Worm (Caenorhabditis elegans) whole organism, late embryonic: ENCODE measurements around the gene D2021.4.

Experiments
- C38D4.7 ChIP-seq: fragments of 200-800 bp; sonication (Bioruptor generic); optimal IDR thresholded peaks from 2 replicates; lab custom pipeline; 2018; ENCODE audit warnings: mild to moderate bottlenecking, missing genetic modification characterization, moderate library complexity, missing compliant biosample characterization
- ahr-1 ChIP-seq: sonication (generic microtip); optimal IDR thresholded peaks from 2 replicates; lab custom pipeline; 2016; ENCODE audit warnings: missing genetic modification characterization, missing compliant biosample characterization
- ceh-2 ChIP-seq: sonication (generic microtip); optimal IDR thresholded peaks from 2 replicates; lab custom pipeline; 2016; ENCODE audit warnings: missing genotype, missing genetic modification characterization, missing compliant biosample characterization
- ceh-9 ChIP-seq: sonication (generic microtip); optimal IDR thresholded peaks from 2 replicates; lab custom pipeline; 2016; ENCODE audit warnings: mild to moderate bottlenecking, missing genetic modification characterization, inconsistent platforms, missing compliant biosample characterization
- che-1 ChIP-seq: sonication (generic microtip); optimal IDR thresholded peaks from 2 replicates; lab custom pipeline; 2016; ENCODE audit warnings: mild to moderate bottlenecking, missing genetic modification characterization, missing compliant biosample characterization
- elt-4 ChIP-seq: sonication (generic microtip); optimal IDR thresholded peaks from 2 replicates; lab custom pipeline; 2016; ENCODE audit warnings: missing genetic modification characterization, missing compliant biosample characterization
- eyg-1 ChIP-seq: sonication (generic microtip); optimal IDR thresholded peaks from 2 replicates; lab custom pipeline; 2016; ENCODE audit warnings: missing genotype, missing genetic modification characterization, missing compliant biosample characterization
- pax-1 ChIP-seq: fragments of 150-350 bp; optimal IDR thresholded peaks from 2 replicates; lab custom pipeline; 2014; ENCODE audit warnings: missing biosample characterization, missing genetic modification characterization
- pha-4 ChIP-seq: fragments of 150-350 bp; optimal IDR thresholded peaks from 2 replicates; lab custom pipeline; 2018; ENCODE audit warnings: missing biosample characterization, missing genetic modification reagents, missing genetic modification characterization
- sox-2 ChIP-seq: fragments of 200-800 bp; sonication (Bioruptor generic); IDR thresholded peaks from 2 replicates; pipeline ENCODE4 v1.3.6; 2022; ENCODE audit warnings: missing genetic modification reagents, missing genetic modification characterization, missing compliant biosample characterization
- tbx-7 ChIP-seq: sonication (generic microtip); optimal IDR thresholded peaks from 2 replicates; lab custom pipeline; 2016; ENCODE audit warnings: missing genotype, missing genetic modification characterization, missing compliant biosample characterization

DNA sequence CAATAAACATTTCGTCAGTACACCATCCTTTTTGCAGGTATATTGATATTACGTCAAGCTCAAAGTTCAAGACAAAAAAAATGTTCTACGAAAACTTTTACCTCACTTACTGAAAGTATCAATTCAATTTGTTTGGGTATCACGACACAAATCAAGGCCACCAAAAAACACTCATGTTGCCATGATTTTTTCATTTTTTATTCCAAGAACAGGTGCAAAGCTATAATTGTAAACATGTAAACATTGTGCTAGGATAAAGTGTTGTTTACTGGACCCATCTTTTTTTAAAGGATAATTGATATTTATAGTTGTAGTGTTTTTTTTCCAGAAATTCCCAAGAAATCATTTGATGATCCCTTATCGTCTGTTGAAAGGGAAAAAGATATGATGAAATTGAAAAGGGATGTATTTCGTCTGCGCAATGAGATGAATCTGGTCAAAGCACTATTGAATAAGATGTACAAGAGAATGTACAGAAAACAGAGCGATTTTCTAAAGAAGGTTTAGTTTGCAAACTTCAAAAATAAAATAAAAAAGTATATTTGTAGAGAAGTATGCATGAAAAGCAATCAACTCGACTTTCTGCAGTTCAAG lies 34.0 kb upstream of the D2021.4 start:
- no peak for TF ChIP-seq C38D4.7
- TF ChIP-seq pha-4 (tag; lab: Kevin White, UChicago) = no peak
- TF ChIP-seq pax-1 = no peak
- no peak for TF ChIP-seq elt-4
- TF ChIP-seq eyg-1 (tag; lab: Kevin White, UChicago) = no peak
- TF ChIP-seq ceh-9 (tag; lab: Kevin White, UChicago) = no peak
- no peak for TF ChIP-seq ahr-1
- no peak for TF ChIP-seq ceh-2 (tag; lab: Kevin White, UChicago)
- no peak for TF ChIP-seq che-1 (tag; lab: Kevin White, UChicago)
- TF ChIP-seq sox-2 = no peak
- no peak for TF ChIP-seq tbx-7 (tag; lab: Kevin White, UChicago)
